Fruit fly (Drosophila melanogaster): ENCODE measurements around the gene CheB38a.

CheB38a gene

DNA sequence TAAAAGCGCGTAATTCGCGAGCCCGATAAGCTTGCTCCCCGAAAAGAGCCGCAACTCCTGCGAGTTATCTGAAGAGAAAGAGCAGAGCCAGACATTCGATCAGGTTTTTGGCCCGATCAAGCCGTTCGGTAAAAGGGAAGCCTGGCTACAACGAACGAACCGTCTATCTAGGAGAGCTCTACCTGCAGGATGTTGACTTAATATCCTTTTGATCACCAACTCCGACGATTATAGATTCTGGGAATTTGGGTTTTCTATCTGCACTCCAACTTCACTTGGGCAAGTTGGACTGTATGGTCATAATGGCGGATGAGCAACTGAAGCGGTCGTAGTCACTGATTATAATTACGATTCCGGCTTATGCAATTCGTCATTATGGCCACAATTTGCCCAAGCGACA lies 16.1 kb downstream of the CheB38a start (continued):
- TF ChIP-seq Ada2b (GFP tag; IDR thresholded peaks at IDR 0.05) (peak; percentile 43; the same call in 1 of the 2 replicates), CG13624 (GFP tag; optimal IDR thresholded peaks at IDR 0.05) (no peak), tup (GFP tag; optimal IDR thresholded peaks at IDR 0.05) (no peak), sisA (GFP tag; IDR thresholded peaks at IDR 0.05) (no peak), pfk (GFP tag; optimal IDR thresholded peaks at IDR 0.05) (no peak), esg (GFP tag; conservative IDR thresholded peaks at IDR 0.05) (0 out of 2 replicates have a peak, but pooled peaks have one; percentile 10), Xbp1 (GFP tag; optimal IDR thresholded peaks at IDR 0.05) (no peak), CG12744 (GFP tag; optimal IDR thresholded peaks at IDR 0.05) (no peak), pros (GFP tag; optimal IDR thresholded peaks at IDR 0.05) (no peak), Hmx (GFP tag; optimal IDR thresholded peaks at IDR 0.05) (no peak), oc (tag; optimal IDR thresholded peaks at IDR 0.05) (no peak), Nf-YA (GFP tag; IDR thresholded peaks at IDR 0.05) (no peak), CG7271 (tag; optimal IDR thresholded peaks at IDR 0.05) (no peak), Aef1 (GFP tag; IDR thresholded peaks at IDR 0.05) (peak; percentile 34; the same call in 2 of the 3 replicates), Dbx (GFP tag; IDR thresholded peaks at IDR 0.05) (no peak), H15 (GFP tag; IDR thresholded peaks at IDR 0.05) (peak; percentile 45; the same call in 1 of the 3 replicates), nmo (GFP tag; optimal IDR thresholded peaks at IDR 0.05) (no peak), CG4328 (GFP tag; optimal IDR thresholded peaks at IDR 0.05) (no peak), Mrtf (GFP tag; IDR thresholded peaks at IDR 0.05) (peak; percentile 45; the same call in 1 of the 3 replicates), Ets65A (GFP tag) (peak; percentile 88), CG17328 (GFP tag; IDR thresholded peaks at IDR 0.05) (no peak), Dad (GFP tag; optimal IDR thresholded peaks at IDR 0.05) (no peak), Hr3 (GFP tag; optimal IDR thresholded peaks at IDR 0.05) (no peak), Dp (GFP tag; optimal IDR thresholded peaks at IDR 0.05) (no peak), ranshi (GFP tag; IDR thresholded peaks at IDR 0.05) (peak; percentile 28; the same call in 1 of the 2 replicates), Rfx (GFP tag; IDR thresholded peaks at IDR 0.05) (peak; percentile 33; the same call in 1 of the 2 replicates), crp (GFP tag; optimal IDR thresholded peaks at IDR 0.05) (no peak), Nf-YB (GFP tag; optimal IDR thresholded peaks at IDR 0.05) (no peak), Vsx1 (GFP tag; optimal IDR thresholded peaks at IDR 0.05) (no peak), Drgx (GFP tag; IDR thresholded peaks at IDR 0.05) (peak; percentile 83), otp (GFP tag; IDR thresholded peaks at IDR 0.05) (no peak), CG14014 (GFP tag; IDR thresholded peaks at IDR 0.05) (peak; percentile 35; the same call in 1 of the 2 replicates), Hr51 (GFP tag; optimal IDR thresholded peaks at IDR 0.05) (no peak), Dip2 (GFP tag; IDR thresholded peaks at IDR 0.05) (no peak), aop (GFP tag; IDR thresholded peaks at IDR 0.05) (no peak), CG1602 (GFP tag; optimal IDR thresholded peaks at IDR 0.05) (no peak), Side (GFP tag; optimal IDR thresholded peaks at IDR 0.05) (no peak), CG12299 (tag; optimal IDR thresholded peaks at IDR 0.05) (no peak), HHEX (GFP tag; optimal IDR thresholded peaks at IDR 0.05) (peak; percentile 4), CG14710 (tag; optimal IDR thresholded peaks at IDR 0.05) (no peak), CG11560 (tag; IDR thresholded peaks at IDR 0.05) (0 out of 3 replicates have a peak, but pooled peaks have one; percentile 20), CG13123 (GFP tag; optimal IDR thresholded peaks at IDR 0.05) (no peak), lmd (GFP tag; IDR thresholded peaks at IDR 0.05) (peak; percentile 32), CG4424 (GFP tag; optimal IDR thresholded peaks at IDR 0.05) (no peak), Rx (GFP tag; IDR thresholded peaks at IDR 0.05) (0 out of 2 replicates have a peak, but pooled peaks have one; percentile 14), CG1832 (GFP tag; optimal IDR thresholded peaks at IDR 0.05) (no peak), ap (GFP tag; IDR thresholded peaks at IDR 0.05) (no peak), CG4360 (GFP tag; IDR thresholded peaks at IDR 0.05) (0 out of 2 replicates have a peak, but pooled peaks have one; percentile 11), hkb (optimal IDR thresholded peaks at IDR 0.05) (no peak), hkb (GFP tag; IDR thresholded peaks at IDR 0.05) (peak; percentile 12; the same call in 1 of the 2 replicates), Ptx1 (GFP tag; IDR thresholded peaks at IDR 0.05) (peak; percentile 51; the same call in 1 of the 2 replicates), MBD-R2 (GFP tag; IDR thresholded peaks at IDR 0.05) (no peak)

Measured in whole organism, embryonic.